Fruit fly (Drosophila melanogaster): Measurements from ENCODE around the gene Spase25.

DNA sequence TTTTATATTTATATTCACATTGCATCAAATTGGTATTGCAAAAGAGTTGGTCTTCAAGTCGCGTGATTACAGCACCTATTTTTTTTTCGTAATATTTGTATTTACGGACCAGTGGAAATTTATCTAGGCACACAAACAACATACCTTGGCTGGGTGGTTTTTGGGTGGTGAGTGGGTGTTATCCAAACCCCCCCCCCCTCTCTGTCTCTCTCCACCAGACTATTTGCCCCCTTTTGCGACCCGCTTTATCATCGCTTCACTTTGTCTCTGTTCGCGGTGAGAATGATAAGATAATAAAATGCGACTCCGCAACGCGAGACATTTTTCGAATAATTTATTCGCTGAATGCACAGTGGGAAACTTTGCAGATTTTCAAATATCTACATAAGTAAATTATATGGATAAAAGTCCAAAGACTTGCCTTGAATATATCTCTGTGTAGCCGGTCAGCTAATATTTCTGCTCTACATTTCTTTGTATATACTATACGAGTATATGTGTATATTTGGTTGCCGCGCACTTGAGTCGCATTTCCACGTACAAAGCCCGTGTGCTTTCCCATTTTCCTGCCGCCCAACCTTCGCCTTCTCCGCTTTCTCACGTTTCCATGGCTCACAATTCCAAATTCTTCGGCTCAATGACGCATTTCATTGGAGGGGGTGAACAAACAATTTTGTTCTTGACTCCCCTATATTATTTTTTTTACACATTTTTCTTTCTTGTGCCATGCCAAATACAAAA is 16.3 kb downstream of the Spase25 start:
- TF ChIP-seq CTCF (optimal IDR thresholded peaks at IDR 0.05) (no peak), CG8478 (optimal IDR thresholded peaks at IDR 0.05) (no peak)
